Fruit fly (Drosophila melanogaster) whole organism, embryonic: ENCODE results near the gene barr.
A peak's percentile ranks its signal among the peaks of the same experiment; 100 is the strongest.

Experiments used
- BtbVII ChIP-seq: fragments of 200-800 bp; sonication (Bioruptor generic); optimal IDR thresholded peaks from 3 replicates; lab custom pipeline; 2017; ENCODE audit warnings: missing biosample characterization, mild to moderate bottlenecking, missing genetic modification characterization
- CG10654 ChIP-seq: fragments of 200-800 bp; sonication (Bioruptor generic); optimal IDR thresholded peaks from 2 replicates; lab custom pipeline; 2016; ENCODE audit warnings: missing biosample characterization, missing genetic modification characterization
- CG12391 ChIP-seq: fragments of 200-800 bp; sonication (Bioruptor generic); optimal IDR thresholded peaks from 3 replicates; lab custom pipeline; 2018; ENCODE audit warnings: missing biosample characterization, mild to moderate bottlenecking, missing genetic modification characterization, moderate library complexity
- CG14014 ChIP-seq: fragments of 200-800 bp; sonication (Bioruptor generic); IDR thresholded peaks from 2 replicates; pipeline ENCODE4 v1.3.6; 2022; ENCODE audit warnings: missing biosample characterization, missing genetic modification characterization
- CG1529 ChIP-seq: fragments of 200-800 bp; sonication (Bioruptor generic); optimal IDR thresholded peaks from 3 replicates; lab custom pipeline; 2018; ENCODE audit warnings: missing biosample characterization, missing genetic modification characterization
- CG16813 ChIP-seq: fragments of 200-800 bp; sonication (Bioruptor generic); IDR thresholded peaks from 3 replicates; pipeline ENCODE4 v1.3.6; 2022; ENCODE audit warnings: missing biosample characterization, missing genetic modification characterization; ENCODE audit not compliant: partially characterized antibody
- CG17568 ChIP-seq: fragments of 200-800 bp; sonication (Bioruptor generic); optimal IDR thresholded peaks from 2 replicates; lab custom pipeline; 2018; ENCODE audit warnings: missing biosample characterization, mild to moderate bottlenecking, missing genetic modification characterization, moderate library complexity
- CG2199 ChIP-seq: fragments of 200-800 bp; sonication (Bioruptor generic); IDR thresholded peaks from 3 replicates; pipeline ENCODE4 v1.3.6; 2022; ENCODE audit warnings: missing biosample characterization, missing genetic modification characterization
- CG30403 ChIP-seq: fragments of 200-800 bp; sonication (Bioruptor generic); optimal IDR thresholded peaks from 3 replicates; lab custom pipeline; 2016; ENCODE audit warnings: missing biosample characterization, missing genetic modification characterization
- CG31224 ChIP-seq: fragments of 200-800 bp; sonication (Bioruptor generic); IDR thresholded peaks from 2 replicates; pipeline ENCODE4 v1.3.6; 2022; ENCODE audit warnings: missing biosample characterization, missing genetic modification characterization
- CG32532 ChIP-seq: fragments of 200-800 bp; sonication (Bioruptor generic); IDR thresholded peaks from 2 replicates; pipeline ENCODE4 v1.3.6; 2022; ENCODE audit warnings: missing biosample characterization, missing genetic modification characterization
- CG5245 ChIP-seq: fragments of 200-800 bp; sonication (Bioruptor generic); optimal IDR thresholded peaks from 3 replicates; lab custom pipeline; 2016; ENCODE audit warnings: missing biosample characterization, missing genetic modification characterization
- CG5953 ChIP-seq: fragments of 200-800 bp; sonication (Bioruptor generic); IDR thresholded peaks from 2 replicates; pipeline ENCODE4 v1.3.6; 2022; ENCODE audit warnings: missing biosample characterization, missing genetic modification characterization
- CG6654 ChIP-seq: fragments of 200-800 bp; sonication (Bioruptor generic); optimal IDR thresholded peaks from 2 replicates; lab custom pipeline; 2017; ENCODE audit warnings: missing biosample characterization, mild to moderate bottlenecking, missing genetic modification characterization
- CG8478 ChIP-seq: fragments of >200 bp; optimal IDR thresholded peaks from 2 replicates; lab custom pipeline; 2018
- CG8924 ChIP-seq: fragments of 200-800 bp; optimal IDR thresholded peaks from 3 replicates; lab custom pipeline; 2019; ENCODE audit warnings: missing biosample characterization, mild to moderate bottlenecking, missing genetic modification characterization, moderate library complexity
- CG9609 ChIP-seq: fragments of 200-800 bp; sonication (Bioruptor generic); optimal IDR thresholded peaks from 3 replicates; lab custom pipeline; 2016; ENCODE audit warnings: missing biosample characterization, missing genetic modification characterization
- CrebB ChIP-seq: fragments of 200-800 bp; sonication (Bioruptor generic); optimal IDR thresholded peaks from 3 replicates; lab custom pipeline; 2018; ENCODE audit warnings: missing biosample characterization, mild to moderate bottlenecking, missing genetic modification characterization
- Dek ChIP-seq: fragments of 200-800 bp; sonication (Bioruptor generic); optimal IDR thresholded peaks from 3 replicates; lab custom pipeline; 2019; ENCODE audit warnings: missing biosample characterization, mild to moderate bottlenecking, missing genetic modification characterization, moderate library complexity
- Drgx ChIP-seq: fragments of 200-800 bp; sonication (Bioruptor generic); IDR thresholded peaks from 2 replicates; pipeline ENCODE4 v1.3.6; 2022; ENCODE audit warnings: missing biosample characterization, missing genetic modification characterization
- Fer2 ChIP-seq: fragments of 200-800 bp; sonication (Bioruptor generic); optimal IDR thresholded peaks from 2 replicates; lab custom pipeline; 2018; ENCODE audit warnings: missing biosample characterization, mild to moderate bottlenecking, missing genetic modification characterization, moderate library complexity
- HmgZ ChIP-seq: fragments of 200-800 bp; sonication (Bioruptor generic); optimal IDR thresholded peaks from 2 replicates; lab custom pipeline; 2018; ENCODE audit warnings: missing biosample characterization, mild to moderate bottlenecking, missing genetic modification characterization
- MESR4 ChIP-seq: fragments of 200-800 bp; sonication (Bioruptor generic); optimal IDR thresholded peaks from 2 replicates; lab custom pipeline; 2018; ENCODE audit warnings: missing biosample characterization, mild to moderate bottlenecking, missing genetic modification characterization, moderate library complexity
- Meics ChIP-seq: fragments of 200-800 bp; sonication (Bioruptor generic); optimal IDR thresholded peaks from 2 replicates; lab custom pipeline; 2017; ENCODE audit warnings: missing biosample characterization, mild to moderate bottlenecking, missing genetic modification characterization
- Oli ChIP-seq: fragments of 200-800 bp; sonication (Bioruptor generic); optimal IDR thresholded peaks from 2 replicates; lab custom pipeline; 2018; ENCODE audit warnings: missing biosample characterization, mild to moderate bottlenecking, missing genetic modification characterization, moderate library complexity
- PHDP ChIP-seq: fragments of 200-800 bp; sonication (Bioruptor generic); optimal IDR thresholded peaks from 3 replicates; lab custom pipeline; 2018; ENCODE audit warnings: missing biosample characterization, mild to moderate bottlenecking, missing genetic modification characterization, moderate library complexity
- Rfx ChIP-seq: fragments of 200-800 bp; sonication (Bioruptor generic); IDR thresholded peaks from 2 replicates; pipeline ENCODE4 v1.3.6; 2022; ENCODE audit warnings: missing biosample characterization, missing genetic modification characterization
- Side ChIP-seq: fragments of 200-800 bp; sonication (Bioruptor generic); optimal IDR thresholded peaks from 2 replicates; lab custom pipeline; 2016; ENCODE audit warnings: missing biosample characterization, missing genetic modification characterization
- Sry-δ ChIP-seq: fragments of 200-800 bp; sonication (Bioruptor generic); optimal IDR thresholded peaks from 2 replicates; lab custom pipeline; 2016; ENCODE audit warnings: missing biosample characterization, missing genetic modification characterization
- Xbp1 ChIP-seq: fragments of 200-800 bp; sonication (Bioruptor generic); optimal IDR thresholded peaks from 3 replicates; lab custom pipeline; 2016; ENCODE audit warnings: missing biosample characterization, mild to moderate bottlenecking, missing genetic modification characterization
- bowl ChIP-seq: fragments of 200-800 bp; sonication (Bioruptor generic); IDR thresholded peaks from 2 replicates; pipeline ENCODE4 v1.3.6; 2022; ENCODE audit warnings: missing biosample characterization, missing genetic modification characterization
- chinmo ChIP-seq: fragments of 200-800 bp; sonication (Bioruptor generic); IDR thresholded peaks from 4 replicates; pipeline ENCODE4 v1.3.6; 2022; ENCODE audit warnings: missing biosample characterization, missing genetic modification characterization; ENCODE audit not compliant: partially characterized antibody
- corto ChIP-seq: fragments of 200-800 bp; sonication (Bioruptor generic); optimal IDR thresholded peaks from 2 replicates; lab custom pipeline; 2016; ENCODE audit warnings: missing biosample characterization, mild to moderate bottlenecking, missing genetic modification characterization, moderate library complexity
- crol ChIP-seq: fragments of 200-800 bp; sonication (Bioruptor generic); IDR thresholded peaks from 2 replicates; pipeline ENCODE4 v1.3.6; 2022; ENCODE audit warnings: missing biosample characterization, missing genetic modification characterization
- eve ChIP-seq, 2 experiments: fragments of >200 bp; optimal IDR thresholded peaks; 2 replicates each; lab custom pipeline; 2017; ENCODE audit warnings: missing biosample characterization in 2 of 2, missing genetic modification characterization in 2 of 2
- fru ChIP-seq: fragments of >200 bp; optimal IDR thresholded peaks from 2 replicates; lab custom pipeline; 2017
- hth ChIP-seq: fragments of >200 bp; optimal IDR thresholded peaks from 2 replicates; lab custom pipeline; 2017; ENCODE audit warnings: inconsistent platforms
- insv ChIP-seq, 2 experiments: fragments of 200-800 bp; sonication (Bioruptor generic); optimal IDR thresholded peaks; 3 replicates each; lab custom pipeline; 2016 to 2018; ENCODE audit warnings: missing biosample characterization in 2 of 2, missing genetic modification characterization in 2 of 2
- lmd ChIP-seq: fragments of 200-800 bp; sonication (Bioruptor generic); IDR thresholded peaks from 2 replicates; pipeline ENCODE4 v1.3.6; 2022; ENCODE audit warnings: missing biosample characterization, missing genetic modification characterization
- lola ChIP-seq, 3 experiments: fragments of >200 bp in 2 of 3; fragments of 200-800 bp in 1 of 3; sonication (Bioruptor generic) in 1 of 3; optimal IDR thresholded peaks; 2 replicates each; lab custom pipeline; 2017 to 2019; ENCODE audit warnings: missing biosample characterization in 3 of 3, missing genetic modification characterization in 3 of 3, mild to moderate bottlenecking in 1 of 3, moderate library complexity in 1 of 3
- pfk ChIP-seq: fragments of 200-800 bp; sonication (Bioruptor generic); optimal IDR thresholded peaks from 2 replicates; lab custom pipeline; 2018; ENCODE audit warnings: missing biosample characterization, mild to moderate bottlenecking, missing genetic modification characterization, moderate library complexity
- pho ChIP-seq: fragments of 200-800 bp; sonication (Bioruptor generic); optimal IDR thresholded peaks from 2 replicates; lab custom pipeline; 2016; ENCODE audit warnings: missing biosample characterization, missing genetic modification characterization
- row ChIP-seq: fragments of 200-800 bp; sonication (Bioruptor generic); IDR thresholded peaks from 3 replicates; pipeline ENCODE4 v1.3.6; 2022; ENCODE audit warnings: missing biosample characterization, missing genetic modification characterization
- run ChIP-seq: fragments of 200-800 bp; sonication (Bioruptor generic); optimal IDR thresholded peaks from 3 replicates; lab custom pipeline; 2018; ENCODE audit warnings: missing biosample characterization, mild to moderate bottlenecking, missing genetic modification characterization
- salm ChIP-seq: fragments of 200-800 bp; sonication (Bioruptor generic); optimal IDR thresholded peaks from 2 replicates; lab custom pipeline; 2018; ENCODE audit warnings: missing biosample characterization, mild to moderate bottlenecking, missing genetic modification characterization
- so ChIP-seq: fragments of 200-800 bp; sonication (Bioruptor generic); IDR thresholded peaks from 3 replicates; pipeline ENCODE4 v1.3.6; 2022; ENCODE audit warnings: missing biosample characterization, missing genetic modification characterization
- sr ChIP-seq: fragments of 200-800 bp; sonication (Bioruptor generic); IDR thresholded peaks from 3 replicates; pipeline ENCODE4 v1.3.6; 2022; ENCODE audit warnings: missing biosample characterization, missing genetic modification characterization
- toy ChIP-seq: fragments of 200-800 bp; sonication (Bioruptor generic); IDR thresholded peaks from 2 replicates; pipeline ENCODE4 v1.3.6; 2022; ENCODE audit warnings: missing biosample characterization, missing genetic modification characterization
- wdn ChIP-seq: fragments of 200-800 bp; sonication (Bioruptor generic); IDR thresholded peaks from 2 replicates; pipeline ENCODE4 v1.3.6; 2022; ENCODE audit warnings: missing biosample characterization, missing genetic modification characterization
- zen ChIP-seq: fragments of 200-800 bp; sonication (Bioruptor generic); optimal IDR thresholded peaks from 3 replicates; lab custom pipeline; 2018; ENCODE audit warnings: missing biosample characterization, mild to moderate bottlenecking, missing genetic modification characterization, moderate library complexity

The barr gene

dm6 chr2L:20082155-20082964, 21.2 kb upstream of the barr start (continued):
- no peak for TF ChIP-seq bowl (GFP tag; lab: Robert Waterston, UW)
- no peak for TF ChIP-seq CG32532 (GFP tag; lab: Robert Waterston, UW)
- TF ChIP-seq Dek (tag; lab: Kevin White, UChicago), result no peak
- TF ChIP-seq Oli (tag; lab: Kevin White, UChicago), result no peak
- no peak for TF ChIP-seq Side (GFP tag; lab: Kevin White, UChicago)
- 0 out of 3 replicates have a peak, but pooled peaks have one; percentile 28 for TF ChIP-seq so (GFP tag; lab: Robert Waterston, UW)
- TF ChIP-seq sr (GFP tag; lab: Robert Waterston, UW), result no peak
- no peak for TF ChIP-seq corto (GFP tag; lab: Kevin White, UChicago)
- TF ChIP-seq CG6654, result no peak
- no peak for TF ChIP-seq hth (lab: Kevin White, UChicago)
- no peak for TF ChIP-seq CG17568 (GFP tag; lab: Kevin White, UChicago)
- no peak for TF ChIP-seq CG9609 (GFP tag; lab: Kevin White, UChicago)
- 0 out of 2 replicates have a peak, but pooled peaks have one; percentile 29 for TF ChIP-seq Drgx (GFP tag; lab: Robert Waterston, UW)
- no peak for TF ChIP-seq crol
- TF ChIP-seq PHDP (tag; lab: Kevin White, UChicago), result no peak
- TF ChIP-seq Xbp1 (GFP tag; lab: Kevin White, UChicago), result peak; percentile 35
- TF ChIP-seq pfk (GFP tag; lab: Kevin White, UChicago), result no peak
- TF ChIP-seq Fer2, result no peak
- TF ChIP-seq lola (GFP tag; optimal IDR thresholded peaks at IDR 0.05; lab: Kevin White, UChicago), result no peak
- peak; percentile 95 for TF ChIP-seq Meics (GFP tag; lab: Kevin White, UChicago)
- TF ChIP-seq eve (GFP tag; optimal IDR thresholded peaks at IDR 0.05; lab: Kevin White, UChicago), result peak in 1 of 2 experiments; percentile 54
- TF ChIP-seq chinmo (GFP tag; lab: Robert Waterston, UW), result 0 out of 4 replicates have a peak, but pooled peaks have one; percentile 45
- TF ChIP-seq fru (lab: Kevin White, UChicago), result no peak
- TF ChIP-seq toy (GFP tag; lab: Robert Waterston, UW), result no peak
- no peak for TF ChIP-seq zen (tag; lab: Kevin White, UChicago)
- no peak for TF ChIP-seq Sry-δ
- TF ChIP-seq CG2199 (GFP tag; lab: Robert Waterston, UW), result no peak
- TF ChIP-seq BtbVII, result no peak
- peak; percentile 21; the same call in 1 of the 2 replicates for TF ChIP-seq Rfx (GFP tag; lab: Robert Waterston, UW)
- peak; percentile 16; the same call in 1 of the 3 replicates for TF ChIP-seq row
- TF ChIP-seq MESR4 (GFP tag; lab: Kevin White, UChicago), result no peak
- no peak for TF ChIP-seq CG5245 (GFP tag; lab: Kevin White, UChicago)
- TF ChIP-seq lmd (GFP tag; lab: Robert Waterston, UW), result 0 out of 2 replicates have a peak, but pooled peaks have one; percentile 18
- no peak for TF ChIP-seq salm (tag; lab: Kevin White, UChicago)
- TF ChIP-seq CrebB (tag; lab: Kevin White, UChicago), result no peak
- no peak for TF ChIP-seq HmgZ (tag; lab: Kevin White, UChicago)
- TF ChIP-seq pho (GFP tag; lab: Kevin White, UChicago), result no peak
- TF ChIP-seq CG8478 (lab: Kevin White, UChicago), result peak; percentile 39
- TF ChIP-seq CG8924 (tag; lab: Kevin White, UChicago), result no peak
- TF ChIP-seq CG10654 (GFP tag; lab: Kevin White, UChicago), result no peak
- TF ChIP-seq CG16813 (GFP tag; lab: Robert Waterston, UW), result no peak
- peak; percentile 47; the same call in 1 of the 2 replicates for TF ChIP-seq wdn (GFP tag; lab: Robert Waterston, UW)
- peak; percentile 1 for TF ChIP-seq CG30403 (GFP tag; lab: Kevin White, UChicago)
- TF ChIP-seq CG5953 (GFP tag; lab: Robert Waterston, UW), result no peak
- TF ChIP-seq insv (GFP tag; optimal IDR thresholded peaks at IDR 0.05; lab: Kevin White, UChicago), result no peak
- TF ChIP-seq CG14014 (GFP tag; lab: Robert Waterston, UW), result 0 out of 2 replicates have a peak, but pooled peaks have one; percentile 33
- TF ChIP-seq CG12391 (tag; lab: Kevin White, UChicago), result no peak
- no peak for TF ChIP-seq CG31224 (GFP tag; lab: Robert Waterston, UW)
- TF ChIP-seq run (tag; lab: Kevin White, UChicago), result no peak
- TF ChIP-seq CG1529, result no peak
